Fruit fly (Drosophila melanogaster): ENCODE measurements around the gene CG31219.
A peak's percentile ranks its signal among the peaks of the same experiment; 100 is the strongest.

The CG31219 gene

dm6 chr3R:19650718-19651117 is at the start of gene CG31219:
CG31219 (plus strand) TSS chr3R:19651018.
- no peak for TF ChIP-seq D1 (tag; optimal IDR thresholded peaks at IDR 0.05)
- TF ChIP-seq CG8159 (tag; optimal IDR thresholded peaks at IDR 0.05): no peak
- no peak for TF ChIP-seq fd96Ca (GFP tag; IDR thresholded peaks at IDR 0.05)
- TF ChIP-seq CG34367 (tag; optimal IDR thresholded peaks at IDR 0.05): no peak

- TF ChIP-seq CG15710 (tag; optimal IDR thresholded peaks at IDR 0.05): no peak
These were observed 47.8 kb upstream of the CG31219 start, which contains the start of gene CG7342 for dm6 chr3R:19602996-19603395. CG7342 (plus strand) TSS chr3R:19603375.

- no peak for TF ChIP-seq D1 (tag; optimal IDR thresholded peaks at IDR 0.05)
These were observed 43.9 kb upstream of the CG31219 start, which contains the start of gene CG17751 for dm6 chr3R:19606954-19607353. CG17751 (plus strand) TSS chr3R:19607254.

dm6 chr3R:19609925-19610324 is 40.9 kb upstream of the CG31219 start, which contains the start of gene CG17752:
CG17752 (plus strand) TSS chr3R:19610225.
- TF ChIP-seq Pif1A (GFP tag; optimal IDR thresholded peaks at IDR 0.05) (no peak), CG4496 (GFP tag; IDR thresholded peaks at IDR 0.05) (no peak), gl (tag; optimal IDR thresholded peaks at IDR 0.05) (no peak), EcR (GFP tag; optimal IDR thresholded peaks at IDR 0.05) (no peak), Ets98B (GFP tag; IDR thresholded peaks at IDR 0.05) (no peak), CG9948 (tag; optimal IDR thresholded peaks at IDR 0.05) (no peak), CG8159 (tag; optimal IDR thresholded peaks at IDR 0.05) (no peak), CG12605 (GFP tag; IDR thresholded peaks at IDR 0.05) (no peak), Pif1B (GFP tag; optimal IDR thresholded peaks at IDR 0.05) (no peak), CG10348 (GFP tag; IDR thresholded peaks at IDR 0.05) (no peak), Snoo (tag; optimal IDR thresholded peaks at IDR 0.05) (no peak)

- TF ChIP-seq CG15710 (tag; optimal IDR thresholded peaks at IDR 0.05) (no peak), CG14655 (GFP tag; optimal IDR thresholded peaks at IDR 0.05) (no peak), CG10348 (GFP tag; IDR thresholded peaks at IDR 0.05) (no peak), CG9948 (tag; optimal IDR thresholded peaks at IDR 0.05) (no peak), CG13204 (GFP tag; optimal IDR thresholded peaks at IDR 0.05) (no peak), D1 (tag; optimal IDR thresholded peaks at IDR 0.05) (no peak), Ets98B (GFP tag; IDR thresholded peaks at IDR 0.05) (no peak), Pif1A (GFP tag; optimal IDR thresholded peaks at IDR 0.05) (no peak), CG4496 (GFP tag; IDR thresholded peaks at IDR 0.05) (no peak), rn (GFP tag; IDR thresholded peaks at IDR 0.05) (no peak), CG34367 (tag; optimal IDR thresholded peaks at IDR 0.05) (no peak), CG8159 (tag; optimal IDR thresholded peaks at IDR 0.05) (no peak)
These were observed 37.8 kb upstream of the CG31219 start, which contains the start of gene CG16727 for dm6 chr3R:19612908-19613431. CG16727 (plus strand) TSS chr3R:19613381.

dm6 chr3R:19619908-19620307 is 30.9 kb upstream of the CG31219 start:
- TF ChIP-seq CG34367 (tag; optimal IDR thresholded peaks at IDR 0.05): no peak
- TF ChIP-seq CG4496 (GFP tag; IDR thresholded peaks at IDR 0.05): 0 out of 3 replicates have a peak, but pooled peaks have one; percentile 43
- no peak for TF ChIP-seq Ets98B (GFP tag; IDR thresholded peaks at IDR 0.05)

dm6 chr3R:19620953-19621352 is 29.9 kb upstream of the CG31219 start:
- no peak for TF ChIP-seq CG34367 (tag; optimal IDR thresholded peaks at IDR 0.05)

dm6 chr3R:19622005-19622404 is 28.8 kb upstream of the CG31219 start:
- no peak for TF ChIP-seq Snoo (tag; optimal IDR thresholded peaks at IDR 0.05)
- no peak for TF ChIP-seq Ets98B (GFP tag; IDR thresholded peaks at IDR 0.05)
- TF ChIP-seq Pif1A (GFP tag; optimal IDR thresholded peaks at IDR 0.05): no peak
- TF ChIP-seq CG8159 (tag; optimal IDR thresholded peaks at IDR 0.05): no peak
- TF ChIP-seq gl (tag; optimal IDR thresholded peaks at IDR 0.05): no peak
- no peak for TF ChIP-seq CG4496 (GFP tag; IDR thresholded peaks at IDR 0.05)
- no peak for TF ChIP-seq CG34367 (tag; optimal IDR thresholded peaks at IDR 0.05)
- no peak for TF ChIP-seq CG32121 (GFP tag; IDR thresholded peaks at IDR 0.05)
- no peak for TF ChIP-seq CG10348 (GFP tag; IDR thresholded peaks at IDR 0.05)
- no peak for TF ChIP-seq CG17806 (tag; optimal IDR thresholded peaks at IDR 0.05)
- TF ChIP-seq D1 (tag; optimal IDR thresholded peaks at IDR 0.05): no peak
- no peak for TF ChIP-seq rn (GFP tag; IDR thresholded peaks at IDR 0.05)
- no peak for TF ChIP-seq EcR (GFP tag; optimal IDR thresholded peaks at IDR 0.05)
- no peak for TF ChIP-seq CG12605 (GFP tag; IDR thresholded peaks at IDR 0.05)
- TF ChIP-seq CG9948 (tag; optimal IDR thresholded peaks at IDR 0.05): no peak
- TF ChIP-seq Pif1B (GFP tag; optimal IDR thresholded peaks at IDR 0.05): no peak
- no peak for TF ChIP-seq CG8301 (tag; optimal IDR thresholded peaks at IDR 0.05)
- no peak for TF ChIP-seq CG15710 (tag; optimal IDR thresholded peaks at IDR 0.05)
